Worm (Caenorhabditis elegans): ENCODE data around the gene B0361.14.

Gene B0361.14

ce11 chrIII:7298045-7298444, 1.3 kb downstream of the B0361.14 start (continued):
- no peak for TF ChIP-seq pag-3 (tag; optimal IDR thresholded peaks at IDR 0.05; ENCODE audit: borderline replicate concordance, insufficient read depth)
- TF ChIP-seq isw-1 (GFP tag; IDR thresholded peaks at IDR 0.05): no peak
- no peak for TF ChIP-seq ceh-82 (tag; optimal IDR thresholded peaks at IDR 0.05)
- no peak for TF ChIP-seq swsn-7 (tag; optimal IDR thresholded peaks at IDR 0.05)
- peak; percentile 15 for TF ChIP-seq nhr-20 (tag; optimal IDR thresholded peaks at IDR 0.05)
- no peak for TF ChIP-seq snpc-4 (tag; optimal IDR thresholded peaks at IDR 0.05)
- TF ChIP-seq C04F5.9 (tag; optimal IDR thresholded peaks at IDR 0.05): no peak
- TF ChIP-seq rnt-1 (tag; optimal IDR thresholded peaks at IDR 0.05): no peak
- no peak for TF ChIP-seq pax-3 (tag; optimal IDR thresholded peaks at IDR 0.05)
- TF ChIP-seq pqm-1 (tag; optimal IDR thresholded peaks at IDR 0.05): no peak

- peak; percentile 60 for TF ChIP-seq lin-14 (GFP tag; optimal IDR thresholded peaks at IDR 0.05)
- TF ChIP-seq efl-1 (optimal IDR thresholded peaks at IDR 0.05): no peak
- TF ChIP-seq efl-1 (GFP tag; optimal IDR thresholded peaks at IDR 0.05 in 1 of 2): peak in 1 of 2 experiments; percentile 79
- peak; percentile 37 for TF ChIP-seq nhr-90 (tag; optimal IDR thresholded peaks at IDR 0.05; ENCODE audit: poor library complexity)
- peak; percentile 62 for TF ChIP-seq nhr-20 (tag; optimal IDR thresholded peaks at IDR 0.05)
- TF ChIP-seq elt-3 (tag; optimal IDR thresholded peaks at IDR 0.05): peak in 3 of 6 experiments; percentile 58 to 71 (median 65)
- peak; percentile 79 for TF ChIP-seq blmp-1 (tag; optimal IDR thresholded peaks at IDR 0.05)
- no peak for TF ChIP-seq xbp-1 (tag; optimal IDR thresholded peaks at IDR 0.05)
- peak; percentile 17 for TF ChIP-seq unc-130 (tag; optimal IDR thresholded peaks at IDR 0.05)
- TF ChIP-seq tbx-2 (tag; optimal IDR thresholded peaks at IDR 0.05): peak; percentile 11
- no peak for TF ChIP-seq ceh-88 (GFP tag; IDR thresholded peaks at IDR 0.05)
- peak; percentile 23 for TF ChIP-seq vab-15 (tag; optimal IDR thresholded peaks at IDR 0.05)
- TF ChIP-seq lin-35 (GFP tag; optimal IDR thresholded peaks at IDR 0.05): peak in 1 of 2 experiments; percentile 34
- TF ChIP-seq nhr-19 (GFP tag; conservative IDR thresholded peaks at IDR 0.05): peak; percentile 21; the same call in 1 of the 2 replicates
- no peak for TF ChIP-seq sox-4 (tag; optimal IDR thresholded peaks at IDR 0.05)
- no peak for TF ChIP-seq pag-3 (tag; optimal IDR thresholded peaks at IDR 0.05; ENCODE audit: borderline replicate concordance, insufficient read depth)
- TF ChIP-seq nhr-71 (tag; optimal IDR thresholded peaks at IDR 0.05): peak; percentile 42
- no peak for TF ChIP-seq aly-2 (tag; optimal IDR thresholded peaks at IDR 0.05)
- TF ChIP-seq lsy-2 (tag; optimal IDR thresholded peaks at IDR 0.05): peak in 1 of 2 experiments; percentile 33
- TF ChIP-seq snu-23 (GFP tag; optimal IDR thresholded peaks at IDR 0.05): peak; percentile 27
- TF ChIP-seq unc-98 (GFP tag; IDR thresholded peaks at IDR 0.05): no peak
- peak; percentile 95 for TF ChIP-seq nhr-85 (tag)
Observed at ce11 chrIII:7297045-7297680, 2.2 kb downstream of the B0361.14 start.

- TF ChIP-seq nhr-19 (GFP tag; conservative IDR thresholded peaks at IDR 0.05): no peak
- peak in 1 of 2 experiments; percentile 7 for TF ChIP-seq lin-35 (GFP tag; optimal IDR thresholded peaks at IDR 0.05)
- TF ChIP-seq unc-62 (GFP tag; optimal IDR thresholded peaks at IDR 0.05): no peak
- TF ChIP-seq mef-2 (tag; optimal IDR thresholded peaks at IDR 0.05): no peak
- TF ChIP-seq snu-23 (GFP tag; optimal IDR thresholded peaks at IDR 0.05): peak; percentile 26
- TF ChIP-seq ceh-63 (GFP tag; optimal IDR thresholded peaks at IDR 0.05): no peak
- TF ChIP-seq blmp-1 (tag; optimal IDR thresholded peaks at IDR 0.05): peak; percentile 39
- peak; percentile 66 for TF ChIP-seq nhr-20 (tag; optimal IDR thresholded peaks at IDR 0.05)
- TF ChIP-seq lsy-2 (tag; optimal IDR thresholded peaks at IDR 0.05): peak in 1 of 2 experiments; percentile 2
- no peak for TF ChIP-seq dpl-1 (GFP tag; optimal IDR thresholded peaks at IDR 0.05)
- TF ChIP-seq nhr-85 (tag): peak; percentile 70
- peak; percentile 26 for TF ChIP-seq nhr-71 (tag; optimal IDR thresholded peaks at IDR 0.05)
- peak; percentile 89 for TF ChIP-seq xbp-1 (tag; optimal IDR thresholded peaks at IDR 0.05)
- no peak for TF ChIP-seq ztf-11 (tag; optimal IDR thresholded peaks at IDR 0.05)
- TF ChIP-seq lin-13 (GFP tag; optimal IDR thresholded peaks at IDR 0.05): no peak
- no peak for TF ChIP-seq sptf-1 (tag; optimal IDR thresholded peaks at IDR 0.05)
- no peak for TF ChIP-seq sup-37 (GFP tag; optimal IDR thresholded peaks at IDR 0.05)
- no peak for TF ChIP-seq tlp-1 (tag; optimal IDR thresholded peaks at IDR 0.05)
- TF ChIP-seq egl-13 (tag; optimal IDR thresholded peaks at IDR 0.05): no peak
- TF ChIP-seq vab-15 (tag; optimal IDR thresholded peaks at IDR 0.05): no peak
- no peak for TF ChIP-seq nhr-11 (tag; optimal IDR thresholded peaks at IDR 0.05)
- TF ChIP-seq unc-98 (GFP tag; IDR thresholded peaks at IDR 0.05): no peak
- no peak for TF ChIP-seq F16B12.6 (tag; optimal IDR thresholded peaks at IDR 0.05)
- no peak for TF ChIP-seq hpl-2 (GFP tag; optimal IDR thresholded peaks at IDR 0.05)
- TF ChIP-seq nhr-77 (tag; optimal IDR thresholded peaks at IDR 0.05): no peak
- peak; percentile 38 for TF ChIP-seq mep-1 (tag; optimal IDR thresholded peaks at IDR 0.05)
- peak; percentile 63 for TF ChIP-seq lin-14 (GFP tag; optimal IDR thresholded peaks at IDR 0.05)
- no peak for TF ChIP-seq grh-1 (GFP tag; IDR thresholded peaks at IDR 0.05)
- no peak for TF ChIP-seq zag-1 (tag; optimal IDR thresholded peaks at IDR 0.05)
Observed at ce11 chrIII:7296092-7296668, 3.2 kb downstream of the B0361.14 start.

All from whole organism, L1 larva.